Worm (Caenorhabditis elegans): ENCODE results near the gene C33D9.13.

C33D9.13 gene

ce11 chrIV:8784855-8785327 lies at the start of gene C33D9.13:
Gene C33D9.13 (minus strand): TSS chrIV:8785277.
- peak; percentile 92 for TF ChIP-seq cebp-1 (GFP tag; IDR thresholded peaks at IDR 0.05)
- TF ChIP-seq cebp-1 (tag; optimal IDR thresholded peaks at IDR 0.05): peak; percentile 98
- TF ChIP-seq F37B4.10 (GFP tag; IDR thresholded peaks at IDR 0.05): no peak

- TF ChIP-seq attf-3 (GFP tag; conservative IDR thresholded peaks at IDR 0.05) (no peak), hmg-1.2 (GFP tag; IDR thresholded peaks at IDR 0.05) (peak; percentile 43; the same call in 1 of the 2 replicates), rpc-1 (optimal IDR thresholded peaks at IDR 0.05) (no peak), rpc-1 (tag; optimal IDR thresholded peaks at IDR 0.05) (no peak), lin-26 (GFP tag; IDR thresholded peaks at IDR 0.05) (0 out of 2 replicates have a peak, but pooled peaks have one; percentile 31), rcor-1 (GFP tag; IDR thresholded peaks at IDR 0.05) (no peak), ceh-27 (GFP tag; optimal IDR thresholded peaks at IDR 0.05) (no peak), tbp1 (GFP tag; optimal IDR thresholded peaks at IDR 0.05) (peak; percentile 22), dox-1 (GFP tag; IDR thresholded peaks at IDR 0.05) (peak; percentile 70), unc-62 (GFP tag; optimal IDR thresholded peaks at IDR 0.05) (no peak), let-607 (tag; optimal IDR thresholded peaks at IDR 0.05) (peak; percentile 19 to 45), aptf-2 (GFP tag; conservative IDR thresholded peaks at IDR 0.05) (no peak), ets-4 (GFP tag; optimal IDR thresholded peaks at IDR 0.05) (no peak), F39B2.1 (GFP tag; IDR thresholded peaks at IDR 0.05) (no peak), lin-54 (GFP tag; optimal IDR thresholded peaks at IDR 0.05) (peak; percentile 11), attf-5 (GFP tag; optimal IDR thresholded peaks at IDR 0.05) (peak; percentile 71), nhr-80 (tag; optimal IDR thresholded peaks at IDR 0.05) (peak; percentile 92), B0336.3 (GFP tag; IDR thresholded peaks at IDR 0.05) (0 out of 2 replicates have a peak, but pooled peaks have one; percentile 26), gei-17 (GFP tag; optimal IDR thresholded peaks at IDR 0.05) (no peak)
Measured at ce11 chrIV:8830591-8830990, 45.5 kb upstream of the C33D9.13 start, which contains the start of gene T28C6.8. Gene T28C6.8 (minus strand): TSS chrIV:8830727.

- TF ChIP-seq C06A6.2 (GFP tag; conservative IDR thresholded peaks at IDR 0.05) (no peak), attf-5 (GFP tag; optimal IDR thresholded peaks at IDR 0.05) (no peak), zim-3 (tag; optimal IDR thresholded peaks at IDR 0.05) (no peak), ztf-22 (GFP tag; optimal IDR thresholded peaks at IDR 0.05) (no peak), somi-1 (GFP tag; optimal IDR thresholded peaks at IDR 0.05) (no peak), ets-4 (GFP tag; optimal IDR thresholded peaks at IDR 0.05) (no peak), Y56A3A.18 (GFP tag; IDR thresholded peaks at IDR 0.05) (no peak), unc-62 (GFP tag; optimal IDR thresholded peaks at IDR 0.05) (no peak), ztf-18 (tag; optimal IDR thresholded peaks at IDR 0.05) (no peak), athp-1 (tag; optimal IDR thresholded peaks at IDR 0.05) (no peak), nhr-80 (tag; optimal IDR thresholded peaks at IDR 0.05) (no peak), K12H6.12 (tag; optimal IDR thresholded peaks at IDR 0.05) (no peak), lin-54 (GFP tag; optimal IDR thresholded peaks at IDR 0.05) (no peak), snpc-1.3 (tag; optimal IDR thresholded peaks at IDR 0.05; ENCODE audit: insufficient read depth) (no peak), gei-17 (GFP tag; optimal IDR thresholded peaks at IDR 0.05) (no peak), nhr-90 (tag; optimal IDR thresholded peaks at IDR 0.05) (no peak), sdz-38 (tag; optimal IDR thresholded peaks at IDR 0.05) (no peak), lsl-1 (GFP tag; optimal IDR thresholded peaks at IDR 0.05) (no peak), madf-3 (GFP tag; IDR thresholded peaks at IDR 0.05) (no peak)
Measured at ce11 chrIV:8827500-8827899, 42.4 kb upstream of the C33D9.13 start, which contains the start of gene T28C6.7. Gene T28C6.7 (plus strand): TSS chrIV:8827800.

- TF ChIP-seq B0035.1 (tag; optimal IDR thresholded peaks at IDR 0.05) (no peak), hlh-12 (tag; optimal IDR thresholded peaks at IDR 0.05) (no peak), hlh-26 (GFP tag; conservative IDR thresholded peaks at IDR 0.05) (no peak), snpc-4 (GFP tag; optimal IDR thresholded peaks at IDR 0.05) (no peak), snpc-4 (tag; optimal IDR thresholded peaks at IDR 0.05) (no peak), C17E4.6 (GFP tag; IDR thresholded peaks at IDR 0.05) (no peak), ztf-18 (tag; optimal IDR thresholded peaks at IDR 0.05) (peak; percentile 69), bed-1 (GFP tag; IDR thresholded peaks at IDR 0.05) (no peak), let-607 (tag; optimal IDR thresholded peaks at IDR 0.05) (peak; percentile 19 to 27), nhr-80 (tag; optimal IDR thresholded peaks at IDR 0.05) (peak; percentile 17), Y67H2A.10 (GFP tag; conservative IDR thresholded peaks at IDR 0.05) (no peak), rec-8 (tag; optimal IDR thresholded peaks at IDR 0.05) (no peak), unc-62 (GFP tag; optimal IDR thresholded peaks at IDR 0.05) (no peak), xnd-1 (tag; optimal IDR thresholded peaks at IDR 0.05) (no peak)
Measured at ce11 chrIV:8826606-8827000, 41.5 kb upstream of the C33D9.13 start.
